Worm (Caenorhabditis elegans) whole organism, midembryonic: Measurements from ENCODE around the gene nhr-291.

Source experiments
- T22C8.4 ChIP-seq: fragments of 200-800 bp; sonication (Bioruptor generic); IDR thresholded peaks from 2 replicates; pipeline ENCODE4 v1.3.6; 2022; ENCODE audit warnings: missing genetic modification characterization, missing compliant biosample characterization
- cog-1 ChIP-seq: sonication (generic microtip); optimal IDR thresholded peaks from 2 replicates; lab custom pipeline; 2016; ENCODE audit warnings: missing genetic modification characterization, missing compliant biosample characterization
- flt-1 ChIP-seq: fragments of 200-800 bp; sonication (Bioruptor generic); IDR thresholded peaks from 2 replicates; pipeline ENCODE4 v1.3.6; 2022; ENCODE audit warnings: missing genetic modification characterization, missing compliant biosample characterization
- klf-2 ChIP-seq: fragments of 200-800 bp; sonication (Bioruptor generic); conservative IDR thresholded peaks from 2 replicates; pipeline ENCODE4 v1.3.6; 2022; ENCODE audit warnings: missing genetic modification reagents, missing genetic modification characterization, missing compliant biosample characterization
- med-1 ChIP-seq: sonication (generic microtip); optimal IDR thresholded peaks from 2 replicates; lab custom pipeline; 2017; ENCODE audit warnings: missing genetic modification characterization, mild to moderate bottlenecking, missing compliant biosample characterization, antibody characterized with exemption, missing genetic modification reagents; ENCODE audit not compliant: insufficient read depth
- ref-1 ChIP-seq: fragments of 200-800 bp; sonication (Bioruptor generic); conservative IDR thresholded peaks from 2 replicates; pipeline ENCODE4 v1.3.6; 2022; ENCODE audit warnings: missing genetic modification reagents, missing genetic modification characterization, missing compliant biosample characterization
- tab-1 ChIP-seq: fragments of 200-800 bp; sonication (Bioruptor generic); IDR thresholded peaks from 2 replicates; pipeline ENCODE4 v1.3.6; 2022; ENCODE audit warnings: missing genetic modification characterization, missing compliant biosample characterization
- ztf-23 ChIP-seq: fragments of 200-800 bp; sonication (Bioruptor generic); IDR thresholded peaks from 2 replicates; pipeline ENCODE4 v1.3.6; 2022; ENCODE audit warnings: missing genetic modification reagents, missing genetic modification characterization, missing compliant biosample characterization
- ztf-29 ChIP-seq: fragments of 200-800 bp; sonication (Bioruptor generic); IDR thresholded peaks from 2 replicates; pipeline ENCODE4 v1.3.6; 2022; ENCODE audit warnings: missing genetic modification reagents, missing genetic modification characterization, missing compliant biosample characterization

Gene nhr-291

DNA sequence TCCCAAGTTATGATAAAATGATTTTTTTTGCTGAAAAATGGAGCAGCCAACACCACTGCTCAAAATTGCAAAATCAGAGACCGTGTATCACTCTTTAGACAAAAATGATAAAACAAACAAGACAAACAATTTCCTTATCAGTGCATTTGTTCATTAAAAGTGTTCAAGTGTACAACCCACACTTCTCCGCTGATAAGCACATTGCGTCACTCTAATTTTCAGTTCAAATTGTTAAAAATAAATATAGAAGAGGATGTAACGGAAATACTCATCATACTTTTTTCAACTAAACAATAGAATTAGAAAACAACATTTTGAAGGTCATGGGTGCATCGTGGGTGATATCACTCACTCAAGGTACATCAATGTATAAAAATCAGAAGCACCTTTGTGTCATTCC, at the start of gene nhr-291:
TSS of gene nhr-291 (plus strand) at position 324 of the 400 bp plus-strand sequence.
- TF ChIP-seq cog-1 (no peak), ref-1 (GFP tag; lab: Robert Waterston, UW) (no peak), klf-2 (GFP tag; lab: Robert Waterston, UW) (no peak), flt-1 (GFP tag; lab: Robert Waterston, UW) (no peak), med-1 (no peak), ztf-29 (GFP tag; lab: Robert Waterston, UW) (no peak), ztf-23 (GFP tag; lab: Robert Waterston, UW) (no peak), tab-1 (GFP tag; lab: Robert Waterston, UW) (no peak), T22C8.4 (no peak)

- TF ChIP-seq ztf-29 (GFP tag; lab: Robert Waterston, UW) (no peak), T22C8.4 (no peak), cog-1 (no peak), med-1 (no peak), klf-2 (GFP tag; lab: Robert Waterston, UW) (no peak), ztf-23 (GFP tag; lab: Robert Waterston, UW) (no peak), flt-1 (GFP tag; lab: Robert Waterston, UW) (no peak), ref-1 (GFP tag; lab: Robert Waterston, UW) (no peak), tab-1 (GFP tag; lab: Robert Waterston, UW) (no peak)
Measured at ce11 chrV:15272263-15272662, 46.5 kb upstream of the nhr-291 start, which contains the start of gene T10H4.4. Gene T10H4.4, minus strand, starts transcription at chrV:15272363.

DNA sequence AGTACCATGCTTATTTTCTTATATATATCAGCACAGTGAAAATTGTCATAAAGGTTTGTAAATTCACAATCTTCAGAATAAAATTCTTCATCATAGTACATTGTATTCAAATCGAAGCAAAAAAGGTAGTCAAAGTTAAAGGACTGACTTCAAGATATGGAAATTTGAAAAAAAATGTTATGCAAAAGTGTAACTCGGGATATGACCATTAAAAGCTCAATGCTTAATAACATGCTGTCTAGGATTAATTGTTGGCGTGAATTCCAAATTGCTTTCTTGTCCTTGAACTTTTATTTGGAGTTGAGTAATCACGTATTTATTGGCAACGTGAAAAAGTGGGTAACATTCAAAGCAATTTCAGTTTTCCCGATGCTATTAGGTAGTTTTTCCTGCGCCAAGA, 44.0 kb upstream of the nhr-291 start, which contains the start of gene srw-16:
TSS of gene srw-16 (minus strand) at position 101 of the 400 bp plus-strand sequence.
- no peak for TF ChIP-seq ztf-29 (GFP tag; lab: Robert Waterston, UW)

- TF ChIP-seq ztf-23 (GFP tag; lab: Robert Waterston, UW) (no peak), tab-1 (GFP tag; lab: Robert Waterston, UW) (no peak), ztf-29 (GFP tag; lab: Robert Waterston, UW) (no peak), ref-1 (GFP tag; lab: Robert Waterston, UW) (no peak), med-1 (no peak), klf-2 (GFP tag; lab: Robert Waterston, UW) (no peak), flt-1 (GFP tag; lab: Robert Waterston, UW) (no peak), T22C8.4 (no peak), cog-1 (no peak)
Measured at ce11 chrV:15276915-15277314, 41.8 kb upstream of the nhr-291 start, which contains the start of gene srw-17. Gene srw-17, minus strand, starts transcription at chrV:15277015.

- no peak for TF ChIP-seq ztf-29 (GFP tag; lab: Robert Waterston, UW)
- TF ChIP-seq ref-1 (GFP tag; lab: Robert Waterston, UW) = no peak
- TF ChIP-seq ztf-23 (GFP tag; lab: Robert Waterston, UW) = no peak
- no peak for TF ChIP-seq med-1
- TF ChIP-seq flt-1 (GFP tag; lab: Robert Waterston, UW) = no peak
Measured at ce11 chrV:15281279-15281949, 37.3 kb upstream of the nhr-291 start, which contains the start of the genes srw-19 and srx-51. Gene srw-19, minus strand, starts transcription at chrV:15281379. Gene srx-51, plus strand, starts transcription at chrV:15281899.

- no peak for TF ChIP-seq ref-1 (GFP tag; lab: Robert Waterston, UW)
- no peak for TF ChIP-seq klf-2 (GFP tag; lab: Robert Waterston, UW)
- TF ChIP-seq med-1 = no peak
- no peak for TF ChIP-seq tab-1 (GFP tag; lab: Robert Waterston, UW)
- TF ChIP-seq T22C8.4 = no peak
- no peak for TF ChIP-seq ztf-29 (GFP tag; lab: Robert Waterston, UW)
- TF ChIP-seq cog-1 = no peak
- no peak for TF ChIP-seq ztf-23 (GFP tag; lab: Robert Waterston, UW)
- no peak for TF ChIP-seq flt-1 (GFP tag; lab: Robert Waterston, UW)
Measured at ce11 chrV:15285984-15286383, 32.8 kb upstream of the nhr-291 start.

- TF ChIP-seq ztf-23 (GFP tag; lab: Robert Waterston, UW) = no peak
Measured at ce11 chrV:15287856-15288255, 30.9 kb upstream of the nhr-291 start, which contains the start of gene cyp-34A1. Gene cyp-34A1, minus strand, starts transcription at chrV:15287956.

DNA sequence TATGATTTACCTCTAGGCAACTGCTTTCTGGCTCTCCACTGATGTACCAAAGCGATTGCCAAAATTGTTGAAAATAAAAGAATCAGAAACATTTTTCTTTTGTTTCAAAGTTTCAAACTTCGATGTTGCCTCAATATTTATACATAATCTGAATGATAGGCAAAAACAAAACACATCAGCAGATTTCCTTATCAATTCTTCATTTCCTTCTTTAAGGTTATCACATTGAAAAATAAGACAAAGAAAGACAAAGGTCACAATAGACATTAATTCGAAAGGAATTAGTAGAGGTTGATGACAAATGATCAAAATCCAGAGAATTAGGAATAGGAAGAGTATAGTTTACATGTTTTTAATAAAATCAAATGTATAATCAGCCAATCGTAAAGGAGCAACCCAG, 27.8 kb upstream of the nhr-291 start, which contains the start of gene cyp-34A2:
TSS of gene cyp-34A2 (minus strand) at position 101 of the 400 bp plus-strand sequence.
- no peak for TF ChIP-seq cog-1
- TF ChIP-seq T22C8.4 = no peak
- no peak for TF ChIP-seq klf-2 (GFP tag; lab: Robert Waterston, UW)
- TF ChIP-seq flt-1 (GFP tag; lab: Robert Waterston, UW) = no peak
- no peak for TF ChIP-seq ztf-23 (GFP tag; lab: Robert Waterston, UW)
- no peak for TF ChIP-seq ztf-29 (GFP tag; lab: Robert Waterston, UW)
- TF ChIP-seq ref-1 (GFP tag; lab: Robert Waterston, UW) = no peak
- no peak for TF ChIP-seq tab-1 (GFP tag; lab: Robert Waterston, UW)
- TF ChIP-seq med-1 = no peak

DNA sequence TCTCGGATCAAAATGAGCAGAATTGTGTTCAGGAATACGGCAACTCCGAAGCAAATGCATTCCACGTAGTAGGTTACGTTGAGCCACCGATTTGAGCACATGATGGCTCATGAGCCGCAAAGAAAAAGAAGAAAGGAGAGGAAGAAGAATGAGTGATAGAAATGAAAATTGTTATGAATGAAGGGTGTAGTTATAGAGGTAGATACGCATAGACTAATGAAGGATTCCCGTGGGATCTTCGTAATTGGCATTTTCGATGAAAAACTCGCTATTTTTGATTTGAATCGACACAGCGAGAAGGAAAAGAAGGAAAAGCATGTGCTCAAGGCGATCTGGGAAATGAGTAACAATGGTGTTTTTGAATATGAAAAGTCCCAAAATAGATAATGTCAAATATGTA, 24.9 kb upstream of the nhr-291 start, which contains the start of gene str-96:
TSS of gene str-96 (minus strand) at position 101 of the 400 bp plus-strand sequence.
- TF ChIP-seq ztf-23 (GFP tag; lab: Robert Waterston, UW) (no peak), cog-1 (no peak), med-1 (no peak), tab-1 (GFP tag; lab: Robert Waterston, UW) (no peak), klf-2 (GFP tag; lab: Robert Waterston, UW) (no peak), ref-1 (GFP tag; lab: Robert Waterston, UW) (no peak), ztf-29 (GFP tag; lab: Robert Waterston, UW) (no peak), flt-1 (GFP tag; lab: Robert Waterston, UW) (no peak), T22C8.4 (no peak)

ce11 chrV:15295436-15295835, 23.3 kb upstream of the nhr-291 start:
- peak; percentile 91; the same call in 1 of the 2 replicates for TF ChIP-seq flt-1 (GFP tag; lab: Robert Waterston, UW)
